Fruit fly (Drosophila melanogaster) Kc167 (cell line): ENCODE results near the gene CG3610.

Source experiments
- Myc ChIP-seq: fragments of >200 bp; optimal IDR thresholded peaks from 2 replicates; lab custom pipeline; 2017; ENCODE audit warnings: missing external identifiers
- Sin3A ChIP-seq: fragments of >200 bp; optimal IDR thresholded peaks from 2 replicates; lab custom pipeline; 2018; ENCODE audit warnings: missing external identifiers
- h ChIP-seq: fragments of >200 bp; optimal IDR thresholded peaks from 3 replicates; lab custom pipeline; 2018; ENCODE audit warnings: missing external identifiers
- insv ChIP-seq: fragments of >200 bp; optimal IDR thresholded peaks from 3 replicates; lab custom pipeline; 2018; ENCODE audit warnings: missing external identifiers
- psq ChIP-seq: fragments of >200 bp; optimal IDR thresholded peaks from 2 replicates; lab custom pipeline; 2017; ENCODE audit warnings: missing external identifiers
- ttk ChIP-seq: sonication (Bioruptor generic); optimal IDR thresholded peaks from 2 replicates; lab custom pipeline; 2017; ENCODE audit warnings: missing external identifiers

The CG3610 gene

DNA sequence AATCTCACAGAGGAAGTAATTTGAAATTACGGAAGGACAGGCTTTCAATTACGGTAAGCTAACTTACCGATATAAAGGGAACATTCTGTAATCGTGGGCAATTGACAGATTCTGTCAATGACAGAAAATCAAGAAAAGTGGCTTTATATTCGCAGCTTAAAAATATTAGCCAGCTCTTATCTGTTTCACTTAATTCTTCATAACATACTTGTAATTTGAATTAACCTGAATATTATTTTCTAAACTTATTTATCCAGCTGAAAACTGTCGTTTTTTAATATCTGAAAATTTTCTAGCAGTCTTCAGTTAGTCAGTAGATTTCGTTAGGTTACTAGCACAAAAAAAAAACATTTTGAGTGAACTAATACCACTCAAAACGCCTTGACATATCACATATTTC, at the start of gene CG3610:
Gene CG3610, plus strand, starts transcription at position 301 of the 400 bp plus-strand sequence.
- no peak for TF ChIP-seq psq (lab: Kevin White, UChicago)
- TF ChIP-seq Myc (lab: Kevin White, UChicago), result no peak
- TF ChIP-seq insv (lab: Kevin White, UChicago), result no peak
- no peak for TF ChIP-seq h (lab: Kevin White, UChicago)
- no peak for TF ChIP-seq Sin3A (lab: Kevin White, UChicago)
- TF ChIP-seq ttk, result no peak

DNA sequence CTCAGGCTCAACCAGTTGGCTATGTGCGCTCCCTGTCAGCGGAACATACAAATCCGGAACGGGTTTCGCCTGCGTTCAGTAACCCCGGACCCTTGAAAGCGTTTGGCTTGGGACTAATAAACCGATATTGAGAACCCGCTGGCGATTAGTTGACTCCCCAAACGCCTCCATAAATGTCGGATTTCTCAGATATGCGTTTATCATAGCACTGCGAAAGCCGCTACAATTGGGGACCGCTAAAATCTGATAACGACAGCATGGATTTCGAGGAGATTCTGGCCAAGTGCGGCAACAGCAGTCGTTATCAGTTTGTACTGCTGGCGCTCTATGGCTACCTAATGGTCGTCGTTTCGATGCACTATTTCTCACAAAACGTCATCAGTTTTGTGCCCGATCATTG, 48.5 kb upstream of the CG3610 start, which contains the start of gene CG14855:
Gene CG14855, plus strand, starts transcription at position 12 of the 400 bp plus-strand sequence.
- no peak for TF ChIP-seq insv (lab: Kevin White, UChicago)
- no peak for TF ChIP-seq h (lab: Kevin White, UChicago)
- no peak for TF ChIP-seq Myc (lab: Kevin White, UChicago)
- no peak for TF ChIP-seq ttk
- TF ChIP-seq Sin3A (lab: Kevin White, UChicago), result no peak
- TF ChIP-seq psq (lab: Kevin White, UChicago), result no peak

DNA sequence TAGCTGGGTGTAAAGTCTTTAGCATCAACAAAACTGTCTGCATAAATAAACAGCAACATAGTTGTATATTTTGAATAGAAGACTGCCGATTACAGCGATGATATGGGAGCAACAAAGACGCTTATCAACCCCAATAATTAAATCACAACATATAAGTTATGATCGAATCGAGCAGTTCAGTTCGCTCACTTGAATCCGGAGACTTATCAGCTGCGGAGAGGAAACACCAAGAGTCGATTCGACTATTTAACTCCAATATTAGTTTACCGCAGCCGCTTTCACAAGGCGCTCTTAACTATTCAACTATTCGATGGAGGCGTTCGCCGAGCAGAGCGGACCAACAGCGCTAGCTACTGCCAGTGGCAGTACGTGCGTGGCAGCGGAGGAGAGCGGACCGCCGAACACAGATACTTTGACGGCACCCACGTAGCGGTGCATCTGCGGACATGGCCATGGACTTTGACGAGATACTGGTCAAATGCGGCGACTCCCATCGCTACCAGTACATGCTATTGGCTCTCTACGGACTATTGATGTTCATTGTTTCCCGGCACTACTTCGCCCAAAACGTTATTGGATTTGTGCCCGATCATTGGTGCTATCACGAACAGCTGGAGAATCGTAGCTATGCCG, 46.1 kb upstream of the CG3610 start, which contains the start of gene CG14856:
Gene CG14856, plus strand, starts transcription at position 361 of the 633 bp plus-strand sequence.
- TF ChIP-seq insv (lab: Kevin White, UChicago) (no peak), ttk (no peak), h (lab: Kevin White, UChicago) (no peak), Sin3A (lab: Kevin White, UChicago) (no peak), psq (lab: Kevin White, UChicago) (no peak)

DNA sequence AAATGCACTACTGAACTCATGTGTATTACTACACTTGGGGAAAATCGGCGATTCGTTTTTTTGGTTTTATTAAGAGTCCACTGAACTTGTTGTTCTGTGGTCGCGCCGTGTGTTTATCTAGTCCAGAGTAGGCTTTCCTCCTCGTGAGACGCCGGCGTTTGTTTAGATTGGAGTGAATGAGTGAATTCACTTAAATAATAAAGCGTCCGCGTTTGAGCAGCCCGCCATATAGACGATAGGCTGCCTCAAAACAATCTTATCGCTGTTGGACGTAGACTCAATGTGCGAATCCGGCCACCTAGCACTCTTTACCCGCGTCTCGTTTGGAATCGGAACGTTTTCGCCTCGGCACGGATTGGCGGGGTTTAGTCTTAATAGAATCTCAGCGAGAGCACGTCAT, 43.4 kb upstream of the CG3610 start, which contains the start of gene CG14857:
Gene CG14857, plus strand, starts transcription at position 367 of the 400 bp plus-strand sequence.
- no peak for TF ChIP-seq Myc (lab: Kevin White, UChicago)
- no peak for TF ChIP-seq insv (lab: Kevin White, UChicago)
- TF ChIP-seq psq (lab: Kevin White, UChicago), result no peak
- TF ChIP-seq ttk, result no peak
- TF ChIP-seq h (lab: Kevin White, UChicago), result no peak
- no peak for TF ChIP-seq Sin3A (lab: Kevin White, UChicago)

DNA sequence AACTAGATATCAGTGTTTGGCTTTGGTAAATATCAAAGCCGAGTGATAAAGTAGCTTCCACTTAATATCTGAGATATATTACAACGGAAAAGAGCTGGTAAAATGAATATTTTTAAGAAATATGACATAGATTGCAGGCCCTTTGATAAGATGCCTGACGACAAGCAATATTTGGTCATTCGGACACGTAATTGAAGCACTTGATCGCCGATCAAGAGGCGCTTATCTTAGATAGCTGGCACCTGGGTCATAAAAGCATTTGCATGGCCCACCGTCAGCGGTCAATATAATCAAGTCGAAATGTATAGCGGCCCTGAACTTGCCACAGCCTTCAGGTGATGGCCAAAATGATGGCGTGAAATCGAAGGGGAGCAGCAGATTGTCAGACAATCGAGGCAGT, 34.1 kb upstream of the CG3610 start:
- TF ChIP-seq Sin3A (lab: Kevin White, UChicago) (no peak), Myc (lab: Kevin White, UChicago) (no peak), insv (lab: Kevin White, UChicago) (no peak), h (lab: Kevin White, UChicago) (no peak)

DNA sequence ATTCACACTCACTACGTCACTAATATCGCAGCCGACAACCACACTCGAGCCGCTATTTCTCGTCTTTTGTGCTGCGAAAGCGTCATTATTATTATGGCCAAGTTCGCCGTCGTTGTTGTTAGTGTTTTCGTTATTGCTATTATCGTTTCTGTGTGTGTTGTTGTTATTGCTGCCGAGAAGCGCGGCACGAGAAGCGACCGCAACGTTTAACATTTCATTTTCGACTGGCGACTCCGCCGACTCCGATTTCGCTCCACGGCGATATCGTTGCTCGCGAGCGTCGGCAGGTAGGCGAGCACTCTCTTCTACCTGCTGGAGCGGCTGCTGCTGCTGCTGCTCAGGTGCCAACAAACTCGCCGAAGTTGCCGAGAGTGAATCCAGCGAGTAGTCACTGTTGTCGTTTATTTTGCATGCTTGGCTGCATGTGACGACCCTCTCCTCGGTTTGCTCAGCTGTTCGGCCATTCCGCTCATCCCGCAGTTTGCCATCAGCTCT, 27.1 kb upstream of the CG3610 start:
- TF ChIP-seq Sin3A (lab: Kevin White, UChicago), result no peak
- TF ChIP-seq Myc (lab: Kevin White, UChicago), result no peak
- no peak for TF ChIP-seq ttk
- TF ChIP-seq insv (lab: Kevin White, UChicago), result no peak
- no peak for TF ChIP-seq h (lab: Kevin White, UChicago)

DNA sequence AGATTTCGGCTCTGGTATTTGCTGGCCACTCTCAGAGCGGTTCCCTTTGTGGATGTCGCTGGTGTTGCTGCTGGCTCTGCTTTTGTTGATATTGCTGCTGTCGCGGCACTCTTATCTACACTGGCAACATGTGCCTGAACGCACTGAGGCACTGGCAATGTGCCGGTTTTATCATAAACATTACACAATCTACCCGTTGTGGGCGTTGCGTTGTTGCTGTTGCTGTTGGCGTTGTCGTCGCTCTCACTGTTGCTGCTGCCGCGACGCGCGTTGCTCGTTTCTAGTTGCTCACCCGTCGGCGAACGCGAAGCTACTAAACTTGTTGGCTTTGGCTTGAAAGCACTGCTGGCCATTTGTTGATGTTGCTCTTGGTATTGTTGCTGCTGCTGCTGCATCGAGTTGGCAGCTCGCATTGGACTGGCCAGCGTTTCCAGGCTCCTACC, 25.1 kb upstream of the CG3610 start:
- TF ChIP-seq psq (lab: Kevin White, UChicago), result no peak
- no peak for TF ChIP-seq Myc (lab: Kevin White, UChicago)

DNA sequence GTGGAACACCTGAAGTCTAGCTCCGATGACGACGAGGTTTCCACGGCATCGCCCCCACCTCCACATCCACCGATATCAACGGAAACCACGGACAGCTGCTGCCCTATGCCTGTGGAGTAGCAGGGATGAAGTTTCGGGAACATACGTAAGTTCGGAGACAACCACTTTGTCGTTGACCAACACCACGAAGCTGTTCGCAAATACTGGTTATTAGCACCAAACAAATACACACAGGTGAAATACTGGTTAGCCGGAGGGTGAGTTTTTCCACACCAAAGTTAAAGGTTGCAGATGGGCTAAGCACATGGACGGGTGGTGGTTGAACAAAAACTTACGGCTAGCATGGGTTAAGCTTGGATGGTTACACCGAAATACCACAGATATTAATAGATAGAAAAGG, 23.7 kb upstream of the CG3610 start:
- no peak for TF ChIP-seq Myc (lab: Kevin White, UChicago)
- TF ChIP-seq psq (lab: Kevin White, UChicago), result no peak
- TF ChIP-seq h (lab: Kevin White, UChicago), result no peak
- TF ChIP-seq Sin3A (lab: Kevin White, UChicago), result no peak
- TF ChIP-seq insv (lab: Kevin White, UChicago), result no peak
- no peak for TF ChIP-seq ttk

DNA sequence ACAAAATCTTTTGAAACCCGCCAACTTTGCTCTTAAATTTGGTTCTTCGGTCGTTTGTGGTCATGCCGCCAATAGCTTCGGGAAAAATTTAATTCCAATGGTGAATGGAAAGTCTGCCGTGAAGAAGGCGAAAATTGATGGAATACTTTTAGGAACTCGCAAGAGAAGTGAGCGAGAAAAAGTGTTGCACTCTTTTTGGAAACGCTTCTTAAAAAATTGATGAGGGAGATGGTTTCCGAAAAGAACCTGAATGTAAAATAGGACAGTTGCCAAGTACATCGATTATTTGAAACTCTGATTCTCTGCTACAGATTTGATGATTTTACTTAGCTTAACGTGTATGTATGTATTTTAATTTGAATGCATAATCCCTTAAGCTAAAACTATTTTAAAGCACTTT, 21.9 kb upstream of the CG3610 start:
- TF ChIP-seq psq (lab: Kevin White, UChicago), result no peak
- TF ChIP-seq h (lab: Kevin White, UChicago), result no peak
- TF ChIP-seq ttk, result no peak
- TF ChIP-seq insv (lab: Kevin White, UChicago), result no peak
- TF ChIP-seq Sin3A (lab: Kevin White, UChicago), result no peak
- no peak for TF ChIP-seq Myc (lab: Kevin White, UChicago)

DNA sequence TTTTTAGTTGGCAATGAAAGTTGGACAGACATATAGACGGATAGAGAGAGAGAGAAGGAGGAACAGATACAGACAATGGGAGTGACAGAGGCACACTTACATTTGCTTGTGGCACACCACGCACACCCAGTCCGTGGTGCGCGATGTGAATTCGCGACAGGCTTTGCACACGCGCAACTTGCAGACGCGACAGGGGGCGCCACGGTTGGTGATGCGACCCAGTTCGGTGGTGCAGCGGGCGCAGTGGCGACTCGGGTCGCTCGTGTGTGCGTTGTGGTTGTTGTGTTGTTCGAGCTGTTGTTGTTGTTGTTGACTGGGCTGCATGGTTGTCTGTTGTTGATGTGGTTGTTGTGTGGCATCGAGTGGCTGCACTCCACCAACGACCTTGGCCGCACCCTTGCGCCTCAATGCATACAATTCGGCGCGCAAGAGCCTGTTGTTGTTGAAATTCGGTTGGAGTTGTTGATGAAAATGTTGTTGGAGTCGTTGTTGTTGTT, 14.5 kb upstream of the CG3610 start:
- TF ChIP-seq insv (lab: Kevin White, UChicago), result no peak
- TF ChIP-seq ttk, result no peak
- TF ChIP-seq h (lab: Kevin White, UChicago), result no peak
- no peak for TF ChIP-seq psq (lab: Kevin White, UChicago)
- TF ChIP-seq Myc (lab: Kevin White, UChicago), result no peak
- TF ChIP-seq Sin3A (lab: Kevin White, UChicago), result no peak

DNA sequence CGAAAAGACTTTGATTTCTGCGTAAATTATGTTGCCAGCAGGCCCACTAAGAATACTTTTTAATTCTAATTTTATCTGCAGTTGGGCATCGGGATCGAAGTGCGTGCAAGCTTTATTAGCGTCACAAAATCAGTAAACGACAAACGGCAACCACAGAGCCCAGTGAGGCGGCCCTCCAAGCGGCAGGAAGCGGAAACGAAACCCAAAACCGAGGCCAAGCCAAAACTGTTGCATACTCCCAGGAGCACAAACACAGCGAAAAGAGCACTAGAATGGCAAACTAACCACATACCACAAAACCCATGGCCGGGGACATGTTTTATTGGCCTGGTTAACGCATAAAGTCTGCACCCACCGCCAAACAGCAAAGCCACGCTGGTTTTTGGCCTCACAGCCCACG, 12.6 kb upstream of the CG3610 start:
- TF ChIP-seq h (lab: Kevin White, UChicago) (no peak), insv (lab: Kevin White, UChicago) (no peak), ttk (no peak), Myc (lab: Kevin White, UChicago) (no peak)

DNA sequence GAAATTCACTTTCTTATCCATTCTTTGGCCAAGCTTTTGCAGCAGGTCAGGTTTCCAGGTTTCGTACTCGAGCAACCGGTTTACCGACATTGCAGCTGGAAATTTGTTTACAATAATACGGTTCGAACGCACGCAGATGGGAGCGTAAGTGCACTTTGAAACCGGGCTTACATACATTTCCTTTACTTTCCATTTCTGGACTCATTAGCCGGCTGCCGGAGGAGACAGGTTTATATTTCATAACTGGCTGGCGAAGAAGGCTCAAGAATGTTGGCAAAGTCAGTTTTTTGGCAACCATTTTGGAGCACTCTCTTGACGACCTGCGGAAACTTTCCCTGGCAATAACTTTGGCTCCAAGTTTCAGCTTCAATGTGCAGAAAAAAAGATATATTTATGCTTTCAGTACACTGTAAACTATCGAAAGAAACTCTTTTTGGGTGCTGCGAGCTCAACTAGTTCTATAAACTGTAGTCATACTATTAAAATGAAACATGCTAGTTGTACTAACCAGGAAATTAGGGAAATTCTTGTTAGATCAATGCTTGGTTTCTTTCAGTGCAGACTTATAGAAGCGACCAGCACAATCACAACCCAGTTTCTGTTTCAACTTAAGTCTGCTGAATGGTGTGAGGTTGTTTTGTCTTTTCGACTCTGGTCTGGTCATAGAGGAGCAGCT, 2.2 kb downstream of the CG3610 start:
- TF ChIP-seq Sin3A (lab: Kevin White, UChicago) (no peak), psq (lab: Kevin White, UChicago) (no peak), Myc (lab: Kevin White, UChicago) (no peak)
